Worm (Caenorhabditis elegans) whole organism, L3 larva: ENCODE measurements around the gene C51E3.9.

ENCODE experiments used
- ama-1 ChIP-seq: fragments of 150-350 bp; optimal IDR thresholded peaks from 2 replicates; lab custom pipeline; 2018
- daf-12 ChIP-seq: fragments of 150-350 bp; optimal IDR thresholded peaks from 2 replicates; lab custom pipeline; 2014; ENCODE audit warnings: missing biosample characterization, missing genetic modification reagents, missing genetic modification characterization
- egl-27 ChIP-seq: sonication (generic microtip); optimal IDR thresholded peaks from 4 replicates; lab custom pipeline; 2017; ENCODE audit warnings: missing biosample characterization, missing genetic modification reagents, missing genetic modification characterization
- nhr-43 ChIP-seq: sonication (generic microtip); optimal IDR thresholded peaks from 2 replicates; lab custom pipeline; 2016; ENCODE audit warnings: mild to moderate bottlenecking, missing genetic modification characterization, missing compliant biosample characterization; ENCODE audit not compliant: poor library complexity, severe bottlenecking
- unc-39 ChIP-seq: sonication (generic microtip); optimal IDR thresholded peaks from 4 replicates; lab custom pipeline; 2017; ENCODE audit warnings: missing biosample characterization, missing genetic modification characterization

ce11 chrV:10112187-10112586, 33.6 kb upstream of the C51E3.9 start, which contains the start of gene C08B6.3:
- TF ChIP-seq egl-27 (no peak), daf-12 (tag; lab: Kevin White, UChicago) (no peak), nhr-43 (no peak), unc-39 (tag; lab: Kevin White, UChicago) (no peak), ama-1 (lab: Kevin White, UChicago) (no peak)
